Worm (Caenorhabditis elegans) whole organism, L4 larva: ENCODE measurements around the gene haf-2.
"Not testable (repeated sequence)": the region's sequence is repeated elsewhere in the genome, so short reads cannot be mapped to it uniquely, and the experiment has no call there.

Experiments
- F26F4.8 ChIP-seq: fragments of 200-800 bp; sonication (Bioruptor generic); conservative IDR thresholded peaks from 2 replicates; pipeline ENCODE4 v1.3.6; 2022; ENCODE audit warnings: missing genetic modification characterization, missing compliant biosample characterization
- T20F7.1 ChIP-seq: fragments of 200-800 bp; sonication (Bioruptor generic); optimal IDR thresholded peaks from 2 replicates; lab custom pipeline; 2018; ENCODE audit warnings: mild to moderate bottlenecking, missing genetic modification characterization, missing compliant biosample characterization
- Y48G9A.11 ChIP-seq: fragments of 200-800 bp; sonication (Bioruptor generic); IDR thresholded peaks from 2 replicates; pipeline ENCODE4 v1.3.6; 2022; ENCODE audit warnings: missing genetic modification reagents, missing genetic modification characterization, missing compliant biosample characterization
- ZK337.2 ChIP-seq: fragments of 200-800 bp; sonication (Bioruptor generic); IDR thresholded peaks from 2 replicates; pipeline ENCODE4 v1.3.6; 2022; ENCODE audit warnings: missing genetic modification reagents, missing genetic modification characterization, missing compliant biosample characterization
- aly-2 ChIP-seq: sonication (generic microtip); optimal IDR thresholded peaks from 2 replicates; lab custom pipeline; 2018; ENCODE audit warnings: missing biosample characterization, missing genetic modification characterization
- ama-1 ChIP-seq: fragments of 150-350 bp; optimal IDR thresholded peaks from 2 replicates; lab custom pipeline; 2014; ENCODE audit warnings: inconsistent platforms, mixed read lengths
- arid-1 ChIP-seq: fragments of 200-800 bp; sonication (Bioruptor generic); conservative IDR thresholded peaks from 2 replicates; pipeline ENCODE4 v1.3.6; 2022; ENCODE audit warnings: missing genetic modification reagents, missing genetic modification characterization, missing compliant biosample characterization
- ceh-32 ChIP-seq: sonication (generic microtip); optimal IDR thresholded peaks from 2 replicates; lab custom pipeline; 2016; ENCODE audit warnings: mild to moderate bottlenecking, missing genetic modification characterization, missing compliant biosample characterization; ENCODE audit not compliant: poor library complexity
- cey-2 ChIP-seq: sonication (generic microtip); optimal IDR thresholded peaks from 3 replicates; lab custom pipeline; 2017; ENCODE audit warnings: missing genetic modification characterization, mild to moderate bottlenecking, missing compliant biosample characterization, antibody characterized with exemption, borderline replicate concordance; ENCODE audit not compliant: insufficient read depth
- daf-19 ChIP-seq: fragments of 200-800 bp; sonication (Bioruptor generic); conservative IDR thresholded peaks from 2 replicates; pipeline ENCODE4 v1.3.6; 2022; ENCODE audit warnings: missing genetic modification characterization, missing compliant biosample characterization
- dmd-6 ChIP-seq: fragments of 200-800 bp; sonication (Bioruptor generic); IDR thresholded peaks from 2 replicates; pipeline ENCODE4 v1.3.6; 2022; ENCODE audit warnings: missing genetic modification reagents, missing genetic modification characterization, missing compliant biosample characterization
- dmd-9 ChIP-seq: fragments of 200-800 bp; sonication (Bioruptor generic); IDR thresholded peaks from 2 replicates; pipeline ENCODE4 v1.3.6; 2022; ENCODE audit warnings: missing genetic modification reagents, missing genetic modification characterization, missing compliant biosample characterization
- dpl-1 ChIP-seq: fragments of 150-350 bp; optimal IDR thresholded peaks from 2 replicates; lab custom pipeline; 2014; ENCODE audit warnings: missing biosample characterization, missing genetic modification reagents, missing genetic modification characterization
- duxl-1 ChIP-seq: sonication (generic microtip); optimal IDR thresholded peaks from 2 replicates; lab custom pipeline; 2016; ENCODE audit warnings: mild to moderate bottlenecking, missing genetic modification characterization, moderate library complexity, missing compliant biosample characterization; ENCODE audit not compliant: poor library complexity
- egl-27 ChIP-seq: sonication (generic microtip); optimal IDR thresholded peaks from 3 replicates; lab custom pipeline; 2017; ENCODE audit warnings: missing biosample characterization, missing genetic modification reagents, missing genetic modification characterization
- egl-43 ChIP-seq: fragments of 200-800 bp; sonication (Bioruptor generic); IDR thresholded peaks from 2 replicates; pipeline ENCODE4 v1.3.6; 2022; ENCODE audit warnings: missing genetic modification reagents, missing genetic modification characterization, missing compliant biosample characterization
- hlh-11 ChIP-seq: fragments of 200-800 bp; sonication (Bioruptor generic); optimal IDR thresholded peaks from 2 replicates; lab custom pipeline; 2018; ENCODE audit warnings: mild to moderate bottlenecking, missing genetic modification characterization, missing compliant biosample characterization
- hlh-30 ChIP-seq: sonication (generic microtip); optimal IDR thresholded peaks from 2 replicates; lab custom pipeline; 2017; ENCODE audit warnings: antibody characterized with exemption, mild to moderate bottlenecking, missing genetic modification characterization, missing compliant biosample characterization; ENCODE audit not compliant: insufficient read depth
- lin-38 ChIP-seq: fragments of 200-800 bp; sonication (Bioruptor generic); IDR thresholded peaks from 2 replicates; pipeline ENCODE4 v1.3.6; 2022; ENCODE audit warnings: missing genetic modification reagents, missing genetic modification characterization, missing compliant biosample characterization
- lin-39 ChIP-seq: fragments of 150-350 bp; optimal IDR thresholded peaks from 2 replicates; lab custom pipeline; 2014; ENCODE audit warnings: missing biosample characterization, missing genetic modification reagents, missing genetic modification characterization
- madf-5 ChIP-seq, 2 experiments: fragments of 200-800 bp; sonication (Bioruptor generic); IDR thresholded peaks; 2 replicates each; pipeline ENCODE4 v1.3.6; 2022; ENCODE audit warnings: missing compliant biosample characterization in 2 of 2, missing genetic modification characterization in 2 of 2
- mdt-29 ChIP-seq: fragments of 200-800 bp; sonication (Bioruptor generic); IDR thresholded peaks from 2 replicates; pipeline ENCODE4 v1.3.6; 2022; ENCODE audit warnings: missing genetic modification reagents, missing genetic modification characterization, missing compliant biosample characterization
- mes-2 ChIP-seq: sonication (generic microtip); optimal IDR thresholded peaks from 2 replicates; lab custom pipeline; 2016; ENCODE audit warnings: missing genotype, mild to moderate bottlenecking, missing genetic modification characterization, missing compliant biosample characterization; ENCODE audit not compliant: poor library complexity, severe bottlenecking
- mxl-3 ChIP-seq: fragments of 200-800 bp; sonication (Bioruptor generic); optimal IDR thresholded peaks from 2 replicates; lab custom pipeline; 2018; ENCODE audit warnings: mild to moderate bottlenecking, missing genetic modification characterization, missing compliant biosample characterization
- nhr-28 ChIP-seq: fragments of 150-350 bp; optimal IDR thresholded peaks from 2 replicates; lab custom pipeline; 2014; ENCODE audit warnings: missing biosample characterization, missing genetic modification characterization
- pha-4 ChIP-seq, 2 experiments: fragments of 150-350 bp in 1 of 2; fragments of 200-800 bp in 1 of 2; sonication (Bioruptor generic) in 1 of 2; IDR thresholded peaks in 1 of 2; optimal IDR thresholded peaks in 1 of 2; 2 replicates each; pipeline versions ENCODE4 v1.3.6 to Lab custom; 2014 to 2022; ENCODE audit warnings: missing genetic modification characterization in 2 of 2, missing genetic modification reagents in 2 of 2, missing biosample characterization in 1 of 2, missing compliant biosample characterization in 1 of 2
- rbr-2 ChIP-seq: sonication (generic microtip); optimal IDR thresholded peaks from 2 replicates; lab custom pipeline; 2016; ENCODE audit warnings: missing genotype, missing genetic modification characterization, missing compliant biosample characterization
- saeg-2 ChIP-seq: fragments of 200-800 bp; sonication (Bioruptor generic); IDR thresholded peaks from 2 replicates; pipeline ENCODE4 v1.3.6; 2022; ENCODE audit warnings: missing genetic modification reagents, missing genetic modification characterization, missing compliant biosample characterization
- set-16 ChIP-seq: fragments of 200-800 bp; sonication (Bioruptor generic); IDR thresholded peaks from 2 replicates; pipeline ENCODE4 v1.3.6; 2022; ENCODE audit warnings: missing genetic modification reagents, missing genetic modification characterization, missing compliant biosample characterization
- snpc-1.2 ChIP-seq: fragments of 200-800 bp; sonication (Bioruptor generic); IDR thresholded peaks from 2 replicates; pipeline ENCODE4 v1.3.6; 2022; ENCODE audit warnings: missing genetic modification reagents, missing genetic modification characterization, missing compliant biosample characterization
- spr-3 ChIP-seq: fragments of 200-800 bp; sonication (Bioruptor generic); optimal IDR thresholded peaks from 2 replicates; lab custom pipeline; 2018; ENCODE audit warnings: mild to moderate bottlenecking, missing genetic modification characterization, missing compliant biosample characterization
- tag-97 ChIP-seq: fragments of 200-800 bp; sonication (Bioruptor generic); IDR thresholded peaks from 2 replicates; pipeline ENCODE4 v1.3.6; 2022; ENCODE audit warnings: missing genetic modification characterization, missing compliant biosample characterization
- unc-39 ChIP-seq: sonication (generic microtip); optimal IDR thresholded peaks from 2 replicates; lab custom pipeline; 2017; ENCODE audit warnings: missing biosample characterization, missing genetic modification characterization
- vab-7 ChIP-seq: fragments of 200-800 bp; sonication (Bioruptor generic); IDR thresholded peaks from 2 replicates; pipeline ENCODE4 v1.3.6; 2022; ENCODE audit warnings: missing genetic modification reagents, missing genetic modification characterization, missing compliant biosample characterization

The haf-2 gene

ce11 chrII:7374143-7374542 is 17.9 kb upstream of the haf-2 start, which contains the start of the genes mtch-1 and rpb-4 (continued):
- TF ChIP-seq pha-4 (GFP tag; IDR thresholded peaks at IDR 0.05; lab: Robert Waterston, UW) (no peak), pha-4 (tag; optimal IDR thresholded peaks at IDR 0.05; lab: Kevin White, UChicago) (peak; percentile 50), spr-3 (no peak), T20F7.1 (GFP tag; lab: Kevin White, UChicago) (peak; percentile 30), rbr-2 (peak; percentile 13), mdt-29 (GFP tag; lab: Robert Waterston, UW) (no peak), hlh-11 (tag; lab: Kevin White, UChicago) (no peak), egl-27 (tag; lab: Kevin White, UChicago) (no peak), vab-7 (GFP tag; lab: Robert Waterston, UW) (no peak), mxl-3 (GFP tag; lab: Kevin White, UChicago) (no peak), hlh-30 (peak; percentile 29), dpl-1 (GFP tag; lab: Kevin White, UChicago) (peak; percentile 34), mes-2 (tag; lab: Kevin White, UChicago) (peak; percentile 75), set-16 (GFP tag; lab: Robert Waterston, UW) (no peak), nhr-28 (tag; lab: Kevin White, UChicago) (peak; percentile 11)
- TF ChIP-seq, all 104 proteins: peak for 14

- 0 out of 2 replicates have a peak, but pooled peaks have one; percentile 27 for TF ChIP-seq F26F4.8 (GFP tag; lab: Robert Waterston, UW)
- TF ChIP-seq Y48G9A.11, result 0 out of 2 replicates have a peak, but pooled peaks have one; percentile 22
- TF ChIP-seq arid-1 (GFP tag; lab: Robert Waterston, UW), result peak; percentile 29; the same call in 1 of the 2 replicates
- TF ChIP-seq lin-38 (GFP tag; lab: Robert Waterston, UW), result peak; percentile 46
Measured at ce11 chrII:7372371-7372770, 16.1 kb upstream of the haf-2 start.

ce11 chrII:7370195-7370594 is 14.0 kb upstream of the haf-2 start, which contains the start of gene F43E2.11:
TSS of gene F43E2.11 (minus strand) at chrII:7370295.
- TF ChIP-seq dmd-9, tag-97, snpc-1.2 (GFP tag; lab: Robert Waterston, UW): not testable (repeated sequence)

- TF ChIP-seq saeg-2 (GFP tag; lab: Robert Waterston, UW), result no peak
- no peak for TF ChIP-seq daf-19 (GFP tag; lab: Robert Waterston, UW)
- TF ChIP-seq ceh-32 (tag; lab: Kevin White, UChicago), result no peak
- no peak for TF ChIP-seq unc-39 (tag; lab: Kevin White, UChicago)
- no peak for TF ChIP-seq madf-5 (GFP tag; IDR thresholded peaks at IDR 0.05; lab: Robert Waterston, UW)
- TF ChIP-seq cey-2 (tag; lab: Kevin White, UChicago), result no peak
- TF ChIP-seq ama-1 (lab: Kevin White, UChicago), result no peak
- TF ChIP-seq hlh-11 (tag; lab: Kevin White, UChicago), result no peak
- TF ChIP-seq egl-43 (GFP tag; lab: Robert Waterston, UW), result no peak
- no peak for TF ChIP-seq arid-1 (GFP tag; lab: Robert Waterston, UW)
- TF ChIP-seq aly-2, result no peak
- no peak for TF ChIP-seq dmd-6 (GFP tag; lab: Robert Waterston, UW)
- TF ChIP-seq duxl-1 (tag; lab: Kevin White, UChicago), result no peak
- no peak for TF ChIP-seq lin-39 (tag; lab: Kevin White, UChicago)
- TF ChIP-seq ZK337.2 (GFP tag; lab: Robert Waterston, UW), result no peak
Measured at ce11 chrII:7368761-7369160, 12.5 kb upstream of the haf-2 start, which contains the start of gene F43E2.6. TSS of gene F43E2.6 (minus strand) at chrII:7368861.
